Fruit fly (Drosophila melanogaster) whole organism, embryonic: ENCODE measurements around the gene CG14194.

Source experiments
- Abd-B ChIP-seq: fragments of 200-800 bp; sonication (Bioruptor generic); optimal IDR thresholded peaks from 2 replicates; lab custom pipeline; 2018; ENCODE audit warnings: missing biosample characterization, mild to moderate bottlenecking, missing genetic modification characterization, moderate library complexity
- Aef1 ChIP-seq: fragments of 200-800 bp; sonication (Bioruptor generic); IDR thresholded peaks from 3 replicates; pipeline ENCODE4 v1.3.6; 2022; ENCODE audit warnings: missing biosample characterization, missing genetic modification characterization
- Bgb ChIP-seq: fragments of 200-800 bp; sonication (Bioruptor generic); IDR thresholded peaks from 2 replicates; pipeline ENCODE4 v1.3.6; 2022; ENCODE audit warnings: missing biosample characterization, missing genetic modification characterization; ENCODE audit not compliant: partially characterized antibody
- CG10147 ChIP-seq: fragments of 200-800 bp; sonication (Bioruptor generic); optimal IDR thresholded peaks from 2 replicates; lab custom pipeline; 2019; ENCODE audit warnings: missing biosample characterization, mild to moderate bottlenecking, missing genetic modification characterization, moderate library complexity
- CG10321 ChIP-seq: fragments of 200-800 bp; sonication (Bioruptor generic); IDR thresholded peaks from 2 replicates; pipeline ENCODE4 v1.3.6; 2022; ENCODE audit warnings: missing biosample characterization, missing genetic modification characterization
- CG11560 ChIP-seq: fragments of 200-800 bp; sonication (Bioruptor generic); IDR thresholded peaks from 3 replicates; pipeline ENCODE4 v1.3.6; 2022; ENCODE audit warnings: missing biosample characterization, missing genetic modification characterization
- CG1233 ChIP-seq: fragments of 200-800 bp; sonication (Bioruptor generic); optimal IDR thresholded peaks from 4 replicates; lab custom pipeline; 2018; ENCODE audit warnings: missing biosample characterization, mild to moderate bottlenecking, missing genetic modification characterization
- CG15479 ChIP-seq: fragments of 200-800 bp; sonication (Bioruptor generic); optimal IDR thresholded peaks from 3 replicates; lab custom pipeline; 2019; ENCODE audit warnings: missing biosample characterization, mild to moderate bottlenecking, missing genetic modification characterization, moderate library complexity
- CG16815 ChIP-seq: fragments of 200-800 bp; sonication (Bioruptor generic); optimal IDR thresholded peaks from 3 replicates; lab custom pipeline; 2017; ENCODE audit warnings: missing biosample characterization, mild to moderate bottlenecking, missing genetic modification characterization
- CG17328 ChIP-seq: fragments of 200-800 bp; sonication (Bioruptor generic); IDR thresholded peaks from 2 replicates; pipeline ENCODE4 v1.3.6; 2022; ENCODE audit warnings: missing biosample characterization, missing genetic modification characterization
- CG33557 ChIP-seq: fragments of 200-800 bp; sonication (Bioruptor generic); optimal IDR thresholded peaks from 2 replicates; lab custom pipeline; 2019; ENCODE audit warnings: missing biosample characterization, mild to moderate bottlenecking, missing genetic modification characterization, moderate library complexity
- CG34422 ChIP-seq: fragments of 200-800 bp; sonication (Bioruptor generic); IDR thresholded peaks from 3 replicates; pipeline ENCODE4 v1.3.6; 2022; ENCODE audit warnings: missing biosample characterization, missing genetic modification characterization
- CG42726 ChIP-seq: fragments of 200-800 bp; sonication (Bioruptor generic); IDR thresholded peaks from 2 replicates; pipeline ENCODE4 v1.3.6; 2022; ENCODE audit warnings: missing biosample characterization, missing genetic modification characterization; ENCODE audit not compliant: partially characterized antibody
- CG5245 ChIP-seq: fragments of 200-800 bp; sonication (Bioruptor generic); optimal IDR thresholded peaks from 3 replicates; lab custom pipeline; 2016; ENCODE audit warnings: missing biosample characterization, missing genetic modification characterization
- CG8388 ChIP-seq: fragments of 200-800 bp; sonication (Bioruptor generic); optimal IDR thresholded peaks from 2 replicates; lab custom pipeline; 2019; ENCODE audit warnings: missing biosample characterization, mild to moderate bottlenecking, missing genetic modification characterization, moderate library complexity
- CG8478 ChIP-seq: fragments of >200 bp; optimal IDR thresholded peaks from 2 replicates; lab custom pipeline; 2018
- CG9215 ChIP-seq: fragments of 200-800 bp; sonication (Bioruptor generic); IDR thresholded peaks from 2 replicates; pipeline ENCODE4 v1.3.6; 2022; ENCODE audit warnings: missing biosample characterization, missing genetic modification characterization
- CHES-1-like ChIP-seq: fragments of 200-800 bp; sonication (Bioruptor generic); optimal IDR thresholded peaks from 2 replicates; lab custom pipeline; 2016; ENCODE audit warnings: missing biosample characterization, missing genetic modification characterization
- Elba2 ChIP-seq: fragments of 200-800 bp; sonication (Bioruptor generic); optimal IDR thresholded peaks from 3 replicates; lab custom pipeline; 2016; ENCODE audit warnings: missing biosample characterization, missing genetic modification characterization
- HLH54F ChIP-seq: fragments of 200-800 bp; sonication (Bioruptor generic); optimal IDR thresholded peaks from 3 replicates; lab custom pipeline; 2016; ENCODE audit warnings: missing biosample characterization, missing genetic modification characterization
- Hr3 ChIP-seq: fragments of 200-800 bp; sonication (Bioruptor generic); optimal IDR thresholded peaks from 3 replicates; lab custom pipeline; 2016; ENCODE audit warnings: missing biosample characterization, missing genetic modification characterization
- Hr39 ChIP-seq: fragments of >200 bp; optimal IDR thresholded peaks from 2 replicates; lab custom pipeline; 2017
- Mad ChIP-seq: fragments of 200-800 bp; sonication (Bioruptor generic); optimal IDR thresholded peaks from 2 replicates; lab custom pipeline; 2016; ENCODE audit warnings: missing biosample characterization, missing genetic modification characterization
- Mes4 ChIP-seq: fragments of 200-800 bp; sonication (Bioruptor generic); optimal IDR thresholded peaks from 2 replicates; lab custom pipeline; 2016; ENCODE audit warnings: missing biosample characterization, missing genetic modification characterization
- Mrtf ChIP-seq: fragments of 200-800 bp; sonication (Bioruptor generic); IDR thresholded peaks from 3 replicates; pipeline ENCODE4 v1.3.6; 2022; ENCODE audit warnings: missing biosample characterization, missing genetic modification characterization
- Nf-YB ChIP-seq: fragments of 200-800 bp; sonication (Bioruptor generic); optimal IDR thresholded peaks from 3 replicates; lab custom pipeline; 2019; ENCODE audit warnings: missing biosample characterization, mild to moderate bottlenecking, missing genetic modification characterization, moderate library complexity
- Opbp ChIP-seq: fragments of 200-800 bp; sonication (Bioruptor generic); IDR thresholded peaks from 3 replicates; pipeline ENCODE4 v1.3.6; 2022; ENCODE audit warnings: missing biosample characterization, missing genetic modification characterization; ENCODE audit not compliant: partially characterized antibody
- Usf ChIP-seq: fragments of 200-800 bp; sonication (Bioruptor generic); optimal IDR thresholded peaks from 2 replicates; lab custom pipeline; 2017; ENCODE audit warnings: missing genotype, missing biosample characterization, missing genetic modification characterization
- aop ChIP-seq: fragments of 200-800 bp; sonication (Bioruptor generic); IDR thresholded peaks from 2 replicates; pipeline ENCODE4 v1.3.6; 2022; ENCODE audit warnings: missing biosample characterization, missing genetic modification characterization
- cg ChIP-seq: fragments of 200-800 bp; sonication (Bioruptor generic); optimal IDR thresholded peaks from 3 replicates; lab custom pipeline; 2019; ENCODE audit warnings: missing biosample characterization, mild to moderate bottlenecking, missing genetic modification characterization, moderate library complexity
- dimm ChIP-seq: fragments of 200-800 bp; sonication (Bioruptor generic); IDR thresholded peaks from 2 replicates; pipeline ENCODE4 v1.3.6; 2022; ENCODE audit warnings: missing biosample characterization, missing genetic modification characterization
- en ChIP-seq: fragments of 200-800 bp; sonication (Bioruptor generic); optimal IDR thresholded peaks from 2 replicates; lab custom pipeline; 2016; ENCODE audit warnings: missing biosample characterization, missing genetic modification characterization
- ftz-f1 ChIP-seq: fragments of 200-800 bp; sonication (Bioruptor generic); optimal IDR thresholded peaks from 2 replicates; lab custom pipeline; 2016; ENCODE audit warnings: missing biosample characterization, missing genetic modification characterization
- grau ChIP-seq: fragments of 200-800 bp; optimal IDR thresholded peaks from 3 replicates; lab custom pipeline; 2019; ENCODE audit warnings: missing biosample characterization, mild to moderate bottlenecking, missing genetic modification characterization, moderate library complexity
- gsb ChIP-seq: fragments of 200-800 bp; sonication (Bioruptor generic); IDR thresholded peaks from 2 replicates; pipeline ENCODE4 v1.3.6; 2022; ENCODE audit warnings: missing biosample characterization, missing genetic modification characterization
- hb ChIP-seq: fragments of 200-800 bp; sonication (Bioruptor generic); IDR thresholded peaks from 3 replicates; pipeline ENCODE4 v1.3.6; 2022; ENCODE audit warnings: missing biosample characterization, missing genetic modification characterization; ENCODE audit not compliant: partially characterized antibody
- kni ChIP-seq: fragments of 200-800 bp; sonication (Bioruptor generic); optimal IDR thresholded peaks from 3 replicates; lab custom pipeline; 2017; ENCODE audit warnings: mild to moderate bottlenecking, missing biosample characterization, missing genetic modification reagents, missing genetic modification characterization
- knrl ChIP-seq: fragments of 200-800 bp; sonication (Bioruptor generic); IDR thresholded peaks from 3 replicates; pipeline ENCODE4 v1.3.6; 2022; ENCODE audit warnings: missing biosample characterization, missing genetic modification characterization; ENCODE audit not compliant: partially characterized antibody
- lab ChIP-seq: fragments of 200-800 bp; sonication (Bioruptor generic); optimal IDR thresholded peaks from 3 replicates; lab custom pipeline; 2017; ENCODE audit warnings: missing biosample characterization, missing genetic modification characterization, mild to moderate bottlenecking, moderate library complexity, missing genetic modification reagents
- mam ChIP-seq: fragments of 200-800 bp; sonication (Bioruptor generic); optimal IDR thresholded peaks from 3 replicates; lab custom pipeline; 2016; ENCODE audit warnings: missing biosample characterization, missing genetic modification characterization
- nerfin-2 ChIP-seq: fragments of 200-800 bp; sonication (Bioruptor generic); IDR thresholded peaks from 2 replicates; pipeline ENCODE4 v1.3.6; 2022; ENCODE audit warnings: missing biosample characterization, missing genetic modification characterization; ENCODE audit not compliant: partially characterized antibody
- nom ChIP-seq: fragments of 200-800 bp; sonication (Bioruptor generic); optimal IDR thresholded peaks from 2 replicates; lab custom pipeline; 2017; ENCODE audit warnings: missing biosample characterization, missing genetic modification characterization, mild to moderate bottlenecking, moderate library complexity, missing genetic modification reagents
- pho ChIP-seq: fragments of 200-800 bp; sonication (Bioruptor generic); optimal IDR thresholded peaks from 2 replicates; lab custom pipeline; 2016; ENCODE audit warnings: missing biosample characterization, missing genetic modification characterization
- ranshi ChIP-seq: fragments of 200-800 bp; sonication (Bioruptor generic); IDR thresholded peaks from 2 replicates; pipeline ENCODE4 v1.3.6; 2022; ENCODE audit warnings: missing biosample characterization, missing genetic modification characterization
- sima ChIP-seq: fragments of 200-800 bp; sonication (Bioruptor generic); optimal IDR thresholded peaks from 2 replicates; lab custom pipeline; 2016; ENCODE audit warnings: missing biosample characterization, missing genetic modification characterization
- ssp ChIP-seq: fragments of 200-800 bp; sonication (Bioruptor generic); IDR thresholded peaks from 2 replicates; pipeline ENCODE4 v1.3.6; 2022; ENCODE audit warnings: missing biosample characterization, missing genetic modification characterization
- tll ChIP-seq, 2 experiments: fragments of 200-800 bp in 1 of 2; fragments of >200 bp in 1 of 2; sonication (Bioruptor generic) in 1 of 2; optimal IDR thresholded peaks; 2 replicates each; lab custom pipeline; 2017 to 2019; ENCODE audit warnings: missing biosample characterization in 2 of 2, missing genetic modification characterization in 2 of 2, mild to moderate bottlenecking in 1 of 2, moderate library complexity in 1 of 2
- tx ChIP-seq: fragments of 200-800 bp; sonication (Bioruptor generic); optimal IDR thresholded peaks from 2 replicates; lab custom pipeline; 2016; ENCODE audit warnings: missing biosample characterization, missing genetic modification characterization
- unc-4 ChIP-seq: fragments of 200-800 bp; sonication (Bioruptor generic); IDR thresholded peaks from 2 replicates; pipeline ENCODE4 v1.3.6; 2022; ENCODE audit warnings: missing biosample characterization, missing genetic modification characterization; ENCODE audit not compliant: partially characterized antibody
- usp ChIP-seq: fragments of >200 bp; optimal IDR thresholded peaks from 2 replicates; lab custom pipeline; 2017; ENCODE audit warnings: missing biosample characterization, missing genetic modification characterization

Gene CG14194

DNA sequence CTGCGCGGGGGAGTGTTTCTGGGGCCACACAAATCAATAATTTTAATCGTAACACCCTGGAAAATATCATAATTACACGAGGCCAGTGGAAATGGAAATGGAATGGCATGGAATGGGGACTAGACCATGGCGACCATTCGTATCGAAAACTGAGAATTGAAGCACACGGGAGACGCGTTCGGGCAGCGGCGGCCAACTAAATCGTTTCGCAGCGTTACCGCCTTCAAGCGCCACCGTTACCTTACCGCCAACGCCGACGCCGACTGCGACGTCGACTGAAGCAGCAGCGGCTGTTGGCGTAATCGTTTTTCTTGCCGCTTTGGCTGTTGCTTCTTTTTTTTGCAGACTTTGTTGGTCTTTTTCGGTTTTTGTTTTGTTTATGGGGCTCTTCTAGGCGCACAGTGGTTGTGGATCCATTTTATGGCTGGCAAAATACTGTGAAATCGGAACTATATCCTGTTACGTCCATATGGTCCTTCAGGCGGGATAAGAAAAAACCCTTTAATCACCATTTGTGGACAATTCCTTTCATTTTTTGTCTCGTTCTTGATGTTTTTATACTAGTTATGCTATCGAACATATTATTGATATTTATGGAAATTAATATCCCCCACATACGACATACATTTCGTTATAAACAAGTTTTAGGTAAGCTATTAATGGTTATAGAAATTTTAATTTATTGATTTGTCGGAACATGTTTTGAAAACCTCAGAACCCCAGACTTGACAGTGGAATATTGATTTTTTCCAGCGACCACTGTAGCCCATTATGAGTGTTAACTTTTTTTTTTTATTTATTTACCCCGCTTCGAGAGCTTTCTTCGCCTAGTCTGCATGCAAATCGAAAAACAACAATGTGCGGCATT lies 28.0 kb upstream of the CG14194 start (continued):
- TF ChIP-seq CG1233 (GFP tag; lab: Kevin White, UChicago) (no peak), Usf (GFP tag; lab: Kevin White, UChicago) (no peak), en (GFP tag; lab: Kevin White, UChicago) (no peak), ssp (GFP tag; lab: Robert Waterston, UW) (no peak), pho (GFP tag; lab: Kevin White, UChicago) (no peak), kni (GFP tag; lab: Kevin White, UChicago) (no peak), CHES-1-like (GFP tag; lab: Kevin White, UChicago) (no peak), unc-4 (GFP tag; lab: Robert Waterston, UW) (no peak), CG10147 (no peak), Mad (GFP tag; lab: Kevin White, UChicago) (no peak), usp (GFP tag; lab: Kevin White, UChicago) (no peak), CG8478 (lab: Kevin White, UChicago) (no peak), nom (GFP tag; lab: Kevin White, UChicago) (peak; percentile 75), CG34422 (no peak), ftz-f1 (GFP tag; lab: Kevin White, UChicago) (no peak), tx (GFP tag; lab: Kevin White, UChicago) (no peak), nerfin-2 (GFP tag; lab: Robert Waterston, UW) (no peak), knrl (no peak), CG11560 (tag; lab: Robert Waterston, UW) (no peak), CG33557 (GFP tag; lab: Kevin White, UChicago) (no peak), CG15479 (GFP tag; lab: Kevin White, UChicago) (no peak), CG16815 (GFP tag; lab: Kevin White, UChicago) (no peak), HLH54F (GFP tag; lab: Kevin White, UChicago) (no peak), mam (GFP tag; lab: Kevin White, UChicago) (peak; percentile 16), grau (tag; lab: Kevin White, UChicago) (no peak), hb (no peak), lab (GFP tag; lab: Kevin White, UChicago) (no peak), aop (GFP tag; lab: Robert Waterston, UW) (no peak), Nf-YB (GFP tag; lab: Kevin White, UChicago) (no peak), Mrtf (GFP tag; lab: Robert Waterston, UW) (no peak), CG9215 (GFP tag; lab: Robert Waterston, UW) (no peak), ranshi (GFP tag; lab: Robert Waterston, UW) (no peak), Bgb (GFP tag; lab: Robert Waterston, UW) (peak; percentile 13; the same call in 1 of the 2 replicates), gsb (GFP tag; lab: Robert Waterston, UW) (no peak), sima (GFP tag; lab: Kevin White, UChicago) (no peak), Mes4 (GFP tag; lab: Kevin White, UChicago) (no peak), Abd-B (GFP tag; lab: Kevin White, UChicago) (no peak), Aef1 (GFP tag; lab: Robert Waterston, UW) (no peak), CG42726 (GFP tag; lab: Robert Waterston, UW) (no peak), CG5245 (GFP tag; lab: Kevin White, UChicago) (no peak), Elba2 (GFP tag; lab: Kevin White, UChicago) (no peak), CG10321 (no peak), Hr39 (lab: Kevin White, UChicago) (no peak), Opbp (GFP tag; lab: Robert Waterston, UW) (no peak), cg (GFP tag; lab: Kevin White, UChicago) (no peak), Hr3 (GFP tag; lab: Kevin White, UChicago) (no peak), tll (GFP tag; optimal IDR thresholded peaks at IDR 0.05; lab: Kevin White, UChicago) (no peak), dimm (GFP tag; lab: Robert Waterston, UW) (no peak), CG8388 (GFP tag; lab: Kevin White, UChicago) (no peak), CG17328 (GFP tag; lab: Robert Waterston, UW) (no peak)
